Worm (Caenorhabditis elegans) whole organism, young adult: Measurements from ENCODE around the gene T21D12.14.

Experiments
- F49E8.2 ChIP-seq: sonication (generic microtip); optimal IDR thresholded peaks from 3 replicates; lab custom pipeline; 2017; ENCODE audit warnings: missing genetic modification characterization, mild to moderate bottlenecking, missing compliant biosample characterization, antibody characterized with exemption, moderate library complexity; ENCODE audit not compliant: insufficient read depth
- T26A5.8 ChIP-seq: sonication (generic microtip); optimal IDR thresholded peaks from 2 replicates; lab custom pipeline; 2016; ENCODE audit warnings: missing genetic modification characterization, missing compliant biosample characterization
- Y53F4B.3 ChIP-seq: fragments of 200-800 bp; sonication (Bioruptor generic); IDR thresholded peaks from 2 replicates; pipeline ENCODE4 v1.3.6; 2022; ENCODE audit warnings: missing genetic modification reagents, missing genetic modification characterization, missing compliant biosample characterization
- ama-1 ChIP-seq, 3 experiments: fragments of 150-350 bp in 1 of 3; sonication (generic microtip) in 2 of 3; optimal IDR thresholded peaks; 2 replicates each; lab custom pipeline; 2014 to 2018; ENCODE audit warnings: missing biosample characterization in 2 of 3, missing genetic modification characterization in 2 of 3, missing genetic modification reagents in 2 of 3
- chd-7 ChIP-seq: sonication (generic microtip); optimal IDR thresholded peaks from 2 replicates; lab custom pipeline; 2016; ENCODE audit warnings: mild to moderate bottlenecking, missing genetic modification characterization, moderate library complexity, missing compliant biosample characterization
- ets-4 ChIP-seq: fragments of 200-800 bp; sonication (Bioruptor generic); optimal IDR thresholded peaks from 2 replicates; lab custom pipeline; 2018; ENCODE audit warnings: mild to moderate bottlenecking, missing genetic modification characterization, missing compliant biosample characterization
- mes-4 ChIP-seq: sonication (generic microtip); optimal IDR thresholded peaks from 2 replicates; lab custom pipeline; 2016; ENCODE audit warnings: missing genotype, missing genetic modification characterization, missing compliant biosample characterization
- pbrm-1 ChIP-seq: fragments of 200-800 bp; sonication (Bioruptor generic); IDR thresholded peaks from 2 replicates; pipeline ENCODE4 v1.3.6; 2022; ENCODE audit warnings: missing genetic modification reagents, missing genetic modification characterization, missing compliant biosample characterization
- tlf-1 ChIP-seq: fragments of 200-800 bp; sonication (Bioruptor generic); optimal IDR thresholded peaks from 2 replicates; lab custom pipeline; 2018; ENCODE audit warnings: mild to moderate bottlenecking, missing genetic modification characterization, missing compliant biosample characterization
- unc-62 ChIP-seq: fragments of 150-350 bp; optimal IDR thresholded peaks from 2 replicates; lab custom pipeline; 2014; ENCODE audit warnings: missing biosample characterization, missing genetic modification reagents, missing genetic modification characterization

DNA sequence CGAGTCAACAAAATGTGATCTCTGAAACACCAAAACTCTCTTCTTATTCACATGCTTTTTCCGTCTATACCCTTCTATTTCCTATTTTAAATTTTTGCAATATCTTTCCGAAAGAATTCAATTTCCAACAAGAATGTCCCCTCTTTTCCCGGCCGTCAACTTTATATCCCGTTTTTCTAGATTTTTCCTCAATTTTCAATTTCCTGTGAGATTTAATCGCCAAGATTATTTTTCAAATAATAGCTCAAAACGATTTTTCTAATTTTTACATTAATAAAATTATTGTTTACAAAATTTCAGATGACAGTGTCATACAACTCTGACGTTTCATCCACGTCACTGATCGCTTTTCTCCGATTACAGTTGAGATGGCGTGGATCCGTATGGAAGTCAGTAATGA, 4.6 kb downstream of the T21D12.14 start, which contains the start of gene best-19:
- TF ChIP-seq unc-62 (GFP tag; lab: Kevin White, UChicago), result no peak
- no peak for TF ChIP-seq F49E8.2 (tag; lab: Kevin White, UChicago)
- no peak for TF ChIP-seq ets-4
- no peak for TF ChIP-seq T26A5.8 (tag; lab: Kevin White, UChicago)
- no peak for TF ChIP-seq ama-1 (optimal IDR thresholded peaks at IDR 0.05; lab: Kevin White, UChicago)
- no peak for TF ChIP-seq ama-1 (GFP tag; optimal IDR thresholded peaks at IDR 0.05; lab: Kevin White, UChicago)
- no peak for TF ChIP-seq mes-4
- TF ChIP-seq Y53F4B.3 (GFP tag; lab: Robert Waterston, UW), result no peak
- no peak for TF ChIP-seq tlf-1 (GFP tag; lab: Kevin White, UChicago)
- TF ChIP-seq chd-7 (tag; lab: Kevin White, UChicago), result no peak
- TF ChIP-seq pbrm-1 (GFP tag; lab: Robert Waterston, UW), result no peak
